Worm (Caenorhabditis elegans): ENCODE measurements around the gene ZK1010.12.

The ZK1010.12 gene

ce11 chrIII:12977559-12977958 lies 13.5 kb upstream of the ZK1010.12 start, which contains the start of gene ZK1010.2 (continued):
- TF ChIP-seq gei-8 (GFP tag; optimal IDR thresholded peaks at IDR 0.05) (no peak), rbr-2 (tag; optimal IDR thresholded peaks at IDR 0.05) (no peak), Y48G9A.11 (GFP tag; IDR thresholded peaks at IDR 0.05) (peak; percentile 66), nhr-76 (tag; optimal IDR thresholded peaks at IDR 0.05) (no peak), lsy-2 (tag; optimal IDR thresholded peaks at IDR 0.05) (peak in 1 of 2 experiments; percentile 20), T26A8.4 (GFP tag; IDR thresholded peaks at IDR 0.05) (0 out of 2 replicates have a peak, but pooled peaks have one; percentile 40), spr-1 (tag; optimal IDR thresholded peaks at IDR 0.05) (peak; percentile 25), F49E8.2 (tag; optimal IDR thresholded peaks at IDR 0.05; ENCODE audit: borderline replicate concordance) (peak; percentile 63), unc-130 (GFP tag; optimal IDR thresholded peaks at IDR 0.05) (no peak)

- TF ChIP-seq fkh-10 (GFP tag; optimal IDR thresholded peaks at IDR 0.05) (no peak), tag-97 (GFP tag; IDR thresholded peaks at IDR 0.05) (no peak), ceh-62 (tag; optimal IDR thresholded peaks at IDR 0.05) (no peak), snpc-4 (tag; optimal IDR thresholded peaks at IDR 0.05) (no peak), ctbp-1 (GFP tag; IDR thresholded peaks at IDR 0.05) (peak; percentile 74), Y105C5A.15 (GFP tag; IDR thresholded peaks at IDR 0.05) (no peak), spr-3 (GFP tag; optimal IDR thresholded peaks at IDR 0.05) (peak; percentile 39), ceh-44 (GFP tag; IDR thresholded peaks at IDR 0.05) (0 out of 2 replicates have a peak, but pooled peaks have one; percentile 37), gei-8 (GFP tag; optimal IDR thresholded peaks at IDR 0.05) (no peak), saeg-2 (GFP tag; IDR thresholded peaks at IDR 0.05) (no peak), zfp-2 (tag; optimal IDR thresholded peaks at IDR 0.05) (peak; percentile 43), dmd-9 (GFP tag; IDR thresholded peaks at IDR 0.05) (no peak), dve-1 (tag; optimal IDR thresholded peaks at IDR 0.05; ENCODE audit: insufficient read depth) (peak; percentile 91), ztf-11 (tag; optimal IDR thresholded peaks at IDR 0.05) (no peak), nhr-28 (tag; optimal IDR thresholded peaks at IDR 0.05) (peak; percentile 57), mdt-29 (GFP tag; IDR thresholded peaks at IDR 0.05) (peak; percentile 57; the same call in 1 of the 2 replicates), hmg-1.1 (GFP tag; IDR thresholded peaks at IDR 0.05) (peak; percentile 83), rbr-2 (tag; optimal IDR thresholded peaks at IDR 0.05) (peak; percentile 79), madf-5 (GFP tag; IDR thresholded peaks at IDR 0.05) (no peak), F44E2.7 (GFP tag; IDR thresholded peaks at IDR 0.05) (no peak), daf-8 (GFP tag; IDR thresholded peaks at IDR 0.05) (no peak), mxl-2 (GFP tag; conservative IDR thresholded peaks at IDR 0.05) (no peak), egl-27 (tag; optimal IDR thresholded peaks at IDR 0.05) (no peak), daf-16 (GFP tag; optimal IDR thresholded peaks at IDR 0.05) (no peak), daf-16 (tag; optimal IDR thresholded peaks at IDR 0.05) (no peak), ztf-7 (tag; optimal IDR thresholded peaks at IDR 0.05) (peak; percentile 79), egl-43 (GFP tag; IDR thresholded peaks at IDR 0.05) (peak; percentile 51; the same call in 1 of the 2 replicates), zag-1 (tag; optimal IDR thresholded peaks at IDR 0.05) (no peak), lin-15B (tag; optimal IDR thresholded peaks at IDR 0.05) (no peak), nhr-25 (tag; optimal IDR thresholded peaks at IDR 0.05; ENCODE audit: borderline replicate concordance, insufficient read depth) (peak; percentile 21), dpl-1 (GFP tag; optimal IDR thresholded peaks at IDR 0.05) (peak; percentile 83), unc-130 (GFP tag; optimal IDR thresholded peaks at IDR 0.05) (peak; percentile 43), zip-2 (tag; optimal IDR thresholded peaks at IDR 0.05) (peak; percentile 2), set-16 (GFP tag; IDR thresholded peaks at IDR 0.05) (0 out of 2 replicates have a peak, but pooled peaks have one; percentile 8), F10B5.3 (tag; optimal IDR thresholded peaks at IDR 0.05) (peak; percentile 2), cey-2 (tag; optimal IDR thresholded peaks at IDR 0.05; ENCODE audit: borderline replicate concordance, insufficient read depth) (no peak), ceh-20 (GFP tag; IDR thresholded peaks at IDR 0.05) (peak; percentile 76), Y75B8A.6 (GFP tag; IDR thresholded peaks at IDR 0.05) (no peak), pha-4 (GFP tag; IDR thresholded peaks at IDR 0.05) (peak; percentile 64; the same call in 1 of the 2 replicates), pha-4 (tag; optimal IDR thresholded peaks at IDR 0.05) (no peak), dmd-6 (GFP tag; IDR thresholded peaks at IDR 0.05) (peak; percentile 67), F49E8.2 (tag; optimal IDR thresholded peaks at IDR 0.05; ENCODE audit: borderline replicate concordance) (peak; percentile 76), nhr-10 (tag; optimal IDR thresholded peaks at IDR 0.05) (no peak)
Observed at ce11 chrIII:12978473-12979174, 12.5 kb upstream of the ZK1010.12 start, which contains the start of the genes ubq-2 and frg-1. TSS of gene ubq-2 (minus strand) at chrIII:12978523. TSS of gene frg-1 (plus strand) at chrIII:12979162.
